Fruit fly (Drosophila melanogaster) whole organism: ENCODE data around the gene CG4318.

ENCODE experiments used
- CG8478 ChIP-seq: fragments of >200 bp; optimal IDR thresholded peaks from 2 replicates; lab custom pipeline; 2018; ENCODE audit warnings: inconsistent platforms
- Dll ChIP-seq: fragments of >200 bp; optimal IDR thresholded peaks from 2 replicates; lab custom pipeline; 2017
- EcR ChIP-seq, 2 experiments: fragments of >200 bp; optimal IDR thresholded peaks; 2 replicates each; lab custom pipeline; 2017; ENCODE audit warnings: missing biosample characterization in 2 of 2, missing genetic modification characterization in 2 of 2, missing genetic modification reagents in 2 of 2
- pan ChIP-seq: fragments of >200 bp; optimal IDR thresholded peaks from 2 replicates; lab custom pipeline; 2017
- psq ChIP-seq: fragments of >200 bp; optimal IDR thresholded peaks from 2 replicates; lab custom pipeline; 2017
- usp ChIP-seq: fragments of >200 bp; optimal IDR thresholded peaks from 2 replicates; lab custom pipeline; 2017; ENCODE audit warnings: missing biosample characterization, missing genetic modification characterization, mixed read lengths

The CG4318 gene

dm6 chrX:13114861-13115260 is 39.9 kb downstream of the CG4318 start, which contains the start of gene CG42237:
Gene CG42237, plus strand, starts transcription at chrX:13115131.
- no peak for TF ChIP-seq EcR (GFP tag; optimal IDR thresholded peaks at IDR 0.05; lab: Kevin White, UChicago)
- TF ChIP-seq pan (lab: Kevin White, UChicago) = no peak
- TF ChIP-seq CG8478 (lab: Kevin White, UChicago) = no peak
- TF ChIP-seq usp (GFP tag; lab: Kevin White, UChicago) = no peak
- no peak for TF ChIP-seq psq
- no peak for TF ChIP-seq Dll (lab: Kevin White, UChicago)

dm6 chrX:13113863-13114407 is 40.8 kb downstream of the CG4318 start:
- TF ChIP-seq CG8478 (lab: Kevin White, UChicago) = no peak
- TF ChIP-seq Dll (lab: Kevin White, UChicago) = no peak
- TF ChIP-seq psq = no peak
- TF ChIP-seq pan (lab: Kevin White, UChicago) = no peak
- TF ChIP-seq EcR (GFP tag; optimal IDR thresholded peaks at IDR 0.05; lab: Kevin White, UChicago) = no peak
- no peak for TF ChIP-seq usp (GFP tag; lab: Kevin White, UChicago)

- TF ChIP-seq usp (GFP tag; lab: Kevin White, UChicago) (no peak), CG8478 (lab: Kevin White, UChicago) (no peak), pan (lab: Kevin White, UChicago) (no peak), Dll (lab: Kevin White, UChicago) (no peak), psq (no peak), EcR (GFP tag; optimal IDR thresholded peaks at IDR 0.05; lab: Kevin White, UChicago) (no peak)
These were observed 42.4 kb downstream of the CG4318 start, which contains the start of gene Chpf for dm6 chrX:13112238-13112829. Gene Chpf, minus strand, starts transcription at chrX:13112462.

- TF ChIP-seq EcR (GFP tag; optimal IDR thresholded peaks at IDR 0.05; lab: Kevin White, UChicago) (no peak), CG8478 (lab: Kevin White, UChicago) (no peak), pan (lab: Kevin White, UChicago) (no peak), psq (no peak), usp (GFP tag; lab: Kevin White, UChicago) (no peak), Dll (lab: Kevin White, UChicago) (no peak)
These were observed 42.9 kb downstream of the CG4318 start for dm6 chrX:13111832-13112231.

- no peak for TF ChIP-seq psq
- no peak for TF ChIP-seq Dll (lab: Kevin White, UChicago)
- TF ChIP-seq CG8478 (lab: Kevin White, UChicago) = no peak
- no peak for TF ChIP-seq pan (lab: Kevin White, UChicago)
- TF ChIP-seq EcR (GFP tag; optimal IDR thresholded peaks at IDR 0.05; lab: Kevin White, UChicago) = no peak
- TF ChIP-seq usp (GFP tag; lab: Kevin White, UChicago) = no peak
These were observed 45.1 kb downstream of the CG4318 start for dm6 chrX:13109583-13110126.

- no peak for TF ChIP-seq usp (GFP tag; lab: Kevin White, UChicago)
- TF ChIP-seq Dll (lab: Kevin White, UChicago) = no peak
- TF ChIP-seq EcR (GFP tag; optimal IDR thresholded peaks at IDR 0.05; lab: Kevin White, UChicago) = no peak
- TF ChIP-seq CG8478 (lab: Kevin White, UChicago) = no peak
- TF ChIP-seq psq = no peak
- TF ChIP-seq pan (lab: Kevin White, UChicago) = no peak
These were observed 46.4 kb downstream of the CG4318 start, which contains the start of gene Fer3HCH for dm6 chrX:13108144-13108824. Gene Fer3HCH, minus strand, starts transcription at chrX:13108194.

dm6 chrX:13105220-13105619 is 49.5 kb downstream of the CG4318 start:
- no peak for TF ChIP-seq pan (lab: Kevin White, UChicago)
- no peak for TF ChIP-seq Dll (lab: Kevin White, UChicago)
- no peak for TF ChIP-seq usp (GFP tag; lab: Kevin White, UChicago)
- TF ChIP-seq CG8478 (lab: Kevin White, UChicago) = no peak

dm6 chrX:13104571-13104970 is 50.2 kb downstream of the CG4318 start:
- TF ChIP-seq psq = no peak
- no peak for TF ChIP-seq CG8478 (lab: Kevin White, UChicago)
- TF ChIP-seq Dll (lab: Kevin White, UChicago) = no peak
- no peak for TF ChIP-seq pan (lab: Kevin White, UChicago)
- no peak for TF ChIP-seq EcR (GFP tag; optimal IDR thresholded peaks at IDR 0.05; lab: Kevin White, UChicago)
- no peak for TF ChIP-seq usp (GFP tag; lab: Kevin White, UChicago)
